Worm (Caenorhabditis elegans): ENCODE measurements around the gene nlp-43.

DNA sequence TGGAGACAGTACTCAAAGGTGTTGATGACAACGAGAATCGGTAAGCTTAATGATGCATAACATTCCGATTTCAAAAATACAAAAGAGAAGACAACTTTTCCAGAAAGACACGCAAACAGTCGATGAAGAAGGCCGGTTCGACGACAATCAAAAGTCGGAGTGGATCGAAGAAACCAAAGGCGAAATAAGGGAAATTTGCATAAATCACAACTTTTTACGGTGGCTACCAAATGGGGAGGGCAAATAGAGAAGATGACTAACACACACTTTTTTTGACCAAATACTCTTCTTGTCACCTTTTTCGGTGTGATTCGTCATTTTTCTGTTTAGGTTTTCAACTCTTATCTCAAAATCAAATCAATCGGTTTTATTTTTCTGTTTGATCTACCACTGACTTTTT lies 6.1 kb upstream of the nlp-43 start, which contains the start of gene C45G9.6:
- no peak for TF ChIP-seq him-1 (tag; optimal IDR thresholded peaks at IDR 0.05)
- TF ChIP-seq W03F9.2 (tag; optimal IDR thresholded peaks at IDR 0.05) = no peak
